Fruit fly (Drosophila melanogaster) whole organism, larva: Measurements from ENCODE around the gene CG10920.

Experiments
- noc ChIP-seq: fragments of 200-800 bp; sonication (Bioruptor generic); optimal IDR thresholded peaks from 3 replicates; lab custom pipeline; 2019; ENCODE audit warnings: missing biosample characterization, mild to moderate bottlenecking, missing genetic modification characterization, moderate library complexity

Gene CG10920

dm6 chrX:7854144-7854543, at the start of gene CG10920:
Gene CG10920, minus strand, starts transcription at chrX:7854244.
- TF ChIP-seq noc (tag; lab: Kevin White, UChicago), result no peak

dm6 chrX:7901153-7902038, 47.4 kb upstream of the CG10920 start, which contains the start of the genes RpS6 and bys:
Gene RpS6, minus strand, starts transcription at chrX:7901331.
Gene bys, plus strand, starts transcription at chrX:7901880.
- TF ChIP-seq noc (tag; lab: Kevin White, UChicago), result peak; percentile 17

dm6 chrX:7900659-7901058, 46.6 kb upstream of the CG10920 start:
- TF ChIP-seq noc (tag; lab: Kevin White, UChicago), result no peak

dm6 chrX:7893411-7894122, 39.5 kb upstream of the CG10920 start, which contains the start of the genes CG45089, ND-MNLL and p115:
Gene CG45089, minus strand, starts transcription at chrX:7893798.
Gene ND-MNLL, minus strand, starts transcription at chrX:7893798.
Gene p115, plus strand, starts transcription at chrX:7894031.
- TF ChIP-seq noc (tag; lab: Kevin White, UChicago), result peak; percentile 55

dm6 chrX:7892539-7892899, 38.5 kb upstream of the CG10920 start:
- peak; percentile 3 for TF ChIP-seq noc (tag; lab: Kevin White, UChicago)

- TF ChIP-seq noc (tag; lab: Kevin White, UChicago), result no peak
Observed at dm6 chrX:7891596-7892538, 37.8 kb upstream of the CG10920 start, which contains the start of gene Nek2. Gene Nek2, minus strand, starts transcription at chrX:7891646.

- peak; percentile 71 for TF ChIP-seq noc (tag; lab: Kevin White, UChicago)
Observed at dm6 chrX:7888386-7889024, 34.5 kb upstream of the CG10920 start, which contains the start of gene Acat1. Gene Acat1, minus strand, starts transcription at chrX:7888785.

dm6 chrX:7884360-7884759, 30.3 kb upstream of the CG10920 start, which contains the start of gene Ir7g:
Gene Ir7g, plus strand, starts transcription at chrX:7884660.
- no peak for TF ChIP-seq noc (tag; lab: Kevin White, UChicago)

- TF ChIP-seq noc (tag; lab: Kevin White, UChicago), result no peak
Observed at dm6 chrX:7883926-7884325, 29.9 kb upstream of the CG10920 start, which contains the start of gene Ir7f. Gene Ir7f, minus strand, starts transcription at chrX:7884026.

- no peak for TF ChIP-seq noc (tag; lab: Kevin White, UChicago)
Observed at dm6 chrX:7881579-7881978, 27.5 kb upstream of the CG10920 start, which contains the start of gene Ir7e. Gene Ir7e, minus strand, starts transcription at chrX:7881679.

dm6 chrX:7878736-7879135, 24.7 kb upstream of the CG10920 start, which contains the start of gene Ir7d:
Gene Ir7d, minus strand, starts transcription at chrX:7878836.
- no peak for TF ChIP-seq noc (tag; lab: Kevin White, UChicago)

- TF ChIP-seq noc (tag; lab: Kevin White, UChicago), result no peak
Observed at dm6 chrX:7874094-7874493, 20.1 kb upstream of the CG10920 start, which contains the start of gene Ir7c. Gene Ir7c, plus strand, starts transcription at chrX:7874394.

- no peak for TF ChIP-seq noc (tag; lab: Kevin White, UChicago)
Observed at dm6 chrX:7873172-7873930, 19.3 kb upstream of the CG10920 start, which contains the start of gene dec. Gene dec, minus strand, starts transcription at chrX:7873222.
